Worm (Caenorhabditis elegans): ENCODE results near the gene somi-1.

Gene somi-1

DNA sequence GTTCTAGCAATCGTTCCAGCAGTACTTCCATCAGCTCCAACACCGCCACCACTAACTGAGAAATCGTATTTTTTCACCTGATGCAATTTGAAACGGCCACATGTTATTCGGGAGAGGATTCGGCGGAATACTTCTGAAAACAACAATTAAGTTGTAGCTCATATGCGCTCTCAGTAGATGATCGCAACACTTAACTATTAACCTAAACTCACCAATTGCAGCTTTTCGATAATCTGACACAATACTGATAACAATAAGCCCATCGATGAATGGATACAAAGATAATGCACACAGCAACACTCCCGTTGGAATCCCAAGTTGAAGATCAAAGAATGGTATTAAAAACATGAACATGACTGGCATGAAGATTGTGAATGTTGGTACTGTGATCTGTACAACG is 53.2 kb downstream of the somi-1 start:
- TF ChIP-seq him-1 (tag; optimal IDR thresholded peaks at IDR 0.05) (no peak), W03F9.2 (tag; optimal IDR thresholded peaks at IDR 0.05) (no peak), dao-5 (tag; optimal IDR thresholded peaks at IDR 0.05) (no peak)
